Fruit fly (Drosophila melanogaster) whole organism, wandering third instar larva: ENCODE measurements around the gene fuss.

ENCODE experiments used
- CG32264 ChIP-seq: fragments of 200-800 bp; sonication (Bioruptor generic); optimal IDR thresholded peaks from 2 replicates; lab custom pipeline; 2016; ENCODE audit warnings: missing biosample characterization, missing genetic modification characterization
- CG9705 ChIP-seq: fragments of 200-800 bp; sonication (Bioruptor generic); optimal IDR thresholded peaks from 2 replicates; lab custom pipeline; 2018; ENCODE audit warnings: missing biosample characterization, mild to moderate bottlenecking, missing genetic modification characterization
- Dfd ChIP-seq: fragments of >200 bp; optimal IDR thresholded peaks from 2 replicates; lab custom pipeline; 2017; ENCODE audit warnings: missing biosample characterization, missing genetic modification characterization
- Dif ChIP-seq: fragments of 200-275, 200-300 bp; sonication (Bioruptor generic); optimal IDR thresholded peaks from 2 replicates; lab custom pipeline; 2018; ENCODE audit warnings: missing biosample characterization, missing genetic modification characterization; ENCODE audit not compliant: partially characterized antibody
- GATAd ChIP-seq: sonication (Bioruptor generic); optimal IDR thresholded peaks from 2 replicates; lab custom pipeline; 2016; ENCODE audit warnings: missing biosample characterization, missing genetic modification characterization
- HLH106 ChIP-seq: fragments of 200-800 bp; optimal IDR thresholded peaks from 3 replicates; lab custom pipeline; 2019; ENCODE audit warnings: missing biosample characterization, mild to moderate bottlenecking, missing genetic modification characterization, moderate library complexity
- Hnf4 ChIP-seq: fragments of 200-800 bp; sonication (Bioruptor generic); optimal IDR thresholded peaks from 2 replicates; lab custom pipeline; 2016; ENCODE audit warnings: missing biosample characterization, mild to moderate bottlenecking, missing genetic modification characterization
- Hr78 ChIP-seq: fragments of >200 bp; optimal IDR thresholded peaks from 2 replicates; lab custom pipeline; 2017; ENCODE audit warnings: missing biosample characterization, missing genetic modification characterization
- Hr83 ChIP-seq: fragments of 200-300 bp; sonication (Bioruptor generic); optimal IDR thresholded peaks from 2 replicates; lab custom pipeline; 2016; ENCODE audit warnings: missing biosample characterization, mild to moderate bottlenecking, missing genetic modification characterization, moderate library complexity; ENCODE audit not compliant: poor library complexity, severe bottlenecking
- N ChIP-seq: fragments of >200 bp; optimal IDR thresholded peaks from 2 replicates; lab custom pipeline; 2018; ENCODE audit warnings: missing biosample characterization, missing external identifiers, missing genetic modification characterization
- Rel ChIP-seq, 2 experiments: fragments of 200-800 bp; sonication (Bioruptor generic) in 1 of 2; optimal IDR thresholded peaks; 2 replicates in 1 of 2; 3 replicates in 1 of 2; lab custom pipeline; 2016 to 2019; ENCODE audit warnings: mild to moderate bottlenecking in 2 of 2, missing biosample characterization in 2 of 2, missing genetic modification characterization in 2 of 2, moderate library complexity in 1 of 2
- Sp1 ChIP-seq: fragments of 200-800 bp; sonication (Bioruptor generic); optimal IDR thresholded peaks from 3 replicates; lab custom pipeline; 2019; ENCODE audit warnings: missing biosample characterization, mild to moderate bottlenecking, missing genetic modification characterization, moderate library complexity
- brk ChIP-seq: fragments of 200-800 bp; sonication (Bioruptor generic); optimal IDR thresholded peaks from 2 replicates; lab custom pipeline; 2016; ENCODE audit warnings: missing biosample characterization, mild to moderate bottlenecking, missing genetic modification characterization
- dl ChIP-seq, 2 experiments: fragments of 175-275, 200-275 bp in 1 of 2; fragments of 200-275 bp in 1 of 2; sonication (Bioruptor generic); optimal IDR thresholded peaks; lab custom pipeline; 2018; ENCODE audit warnings: mild to moderate bottlenecking in 2 of 2, missing biosample characterization in 2 of 2, missing genetic modification characterization in 2 of 2, moderate library complexity in 2 of 2; ENCODE audit not compliant: partially characterized antibody in 2 of 2, insufficient read depth in 1 of 2
- dsf ChIP-seq: sonication (Bioruptor generic); optimal IDR thresholded peaks from 2 replicates; lab custom pipeline; 2016; ENCODE audit warnings: missing biosample characterization, missing genetic modification characterization, borderline replicate concordance
- fru ChIP-seq: fragments of 200-800 bp; sonication (Bioruptor generic); optimal IDR thresholded peaks from 3 replicates; lab custom pipeline; 2016; ENCODE audit warnings: missing biosample characterization, mild to moderate bottlenecking, missing genetic modification characterization
- h ChIP-seq: fragments of 200-800 bp; sonication (Bioruptor generic); optimal IDR thresholded peaks from 3 replicates; lab custom pipeline; 2016; ENCODE audit warnings: missing biosample characterization, mild to moderate bottlenecking, missing genetic modification characterization
- jim ChIP-seq: fragments of 175-275, 200-325 bp; sonication (Bioruptor generic); optimal IDR thresholded peaks from 2 replicates; lab custom pipeline; 2016; ENCODE audit warnings: missing biosample characterization, mild to moderate bottlenecking, missing genetic modification characterization
- lola ChIP-seq: fragments of >200 bp; optimal IDR thresholded peaks from 2 replicates; lab custom pipeline; 2017; ENCODE audit warnings: missing biosample characterization, missing genetic modification characterization
- psq ChIP-seq: fragments of 200-800 bp; sonication (Bioruptor generic); optimal IDR thresholded peaks from 3 replicates; lab custom pipeline; 2017; ENCODE audit warnings: missing biosample characterization, mild to moderate bottlenecking, missing genetic modification characterization, moderate library complexity
- sage ChIP-seq: fragments of 200-800 bp; sonication (Bioruptor generic); optimal IDR thresholded peaks from 2 replicates; lab custom pipeline; 2016; ENCODE audit warnings: missing biosample characterization, mild to moderate bottlenecking, missing genetic modification characterization
- sv ChIP-seq: fragments of 200-800 bp; sonication (Bioruptor generic); optimal IDR thresholded peaks from 3 replicates; lab custom pipeline; 2016; ENCODE audit warnings: missing biosample characterization, missing genetic modification characterization
- tai ChIP-seq: sonication (Bioruptor generic); optimal IDR thresholded peaks from 2 replicates; lab custom pipeline; 2016; ENCODE audit warnings: missing biosample characterization, missing genetic modification characterization
- usp ChIP-seq: fragments of >200 bp; optimal IDR thresholded peaks from 2 replicates; lab custom pipeline; 2017; ENCODE audit warnings: missing biosample characterization, missing genetic modification characterization

Gene fuss

dm6 chr4:922592-922991 is 55.7 kb downstream of the fuss start:
- TF ChIP-seq Rel (GFP tag; optimal IDR thresholded peaks at IDR 0.05; lab: Kevin White, UChicago) (no peak), Rel (tag; optimal IDR thresholded peaks at IDR 0.05; lab: Kevin White, UChicago) (no peak), usp (no peak), sv (no peak), CG32264 (GFP tag; lab: Kevin White, UChicago) (no peak), N (GFP tag; lab: Kevin White, UChicago) (no peak), Dfd (GFP tag; lab: Kevin White, UChicago) (peak; percentile 41), Hr78 (no peak), Hnf4 (GFP tag; lab: Kevin White, UChicago) (peak; percentile 38), CG9705 (GFP tag; lab: Kevin White, UChicago) (no peak), GATAd (GFP tag; lab: Kevin White, UChicago) (no peak), Hr83 (GFP tag; lab: Kevin White, UChicago) (no peak), dsf (GFP tag; lab: Kevin White, UChicago) (no peak), jim (GFP tag; lab: Kevin White, UChicago) (no peak), brk (GFP tag; lab: Kevin White, UChicago) (no peak), psq (GFP tag; lab: Kevin White, UChicago) (no peak), fru (peak; percentile 75), HLH106 (no peak), dl (GFP tag; optimal IDR thresholded peaks at IDR 0.05; lab: Kevin White, UChicago; ENCODE audit: insufficient read depth in 1 of 2, partially characterized antibody in 2 of 2) (no peak), lola (GFP tag; lab: Kevin White, UChicago) (no peak), h (no peak), Dif (GFP tag; lab: Kevin White, UChicago) (no peak), Sp1 (GFP tag; lab: Kevin White, UChicago) (no peak), sage (GFP tag; lab: Kevin White, UChicago) (no peak), tai (no peak)
